Worm (Caenorhabditis elegans): ENCODE results near the gene nhr-93.
"Not testable (repeated sequence)": the region's sequence is repeated elsewhere in the genome, so short reads cannot be mapped to it uniquely, and the experiment has no call there.

ce11 chrV:3520412-3520811 is 17.8 kb downstream of the nhr-93 start:
- not testable (repeated sequence) for TF ChIP-seq nhr-90 (tag; optimal IDR thresholded peaks at IDR 0.05); ztf-28 (GFP tag; IDR thresholded peaks at IDR 0.05); B0035.1 (tag; optimal IDR thresholded peaks at IDR 0.05); dpff-1 (tag; optimal IDR thresholded peaks at IDR 0.05); snpc-1.1 (tag; optimal IDR thresholded peaks at IDR 0.05; ENCODE audit: insufficient read depth); unc-130 (GFP tag; optimal IDR thresholded peaks at IDR 0.05); unc-62 (GFP tag; optimal IDR thresholded peaks at IDR 0.05); tlf-1 (GFP tag; optimal IDR thresholded peaks at IDR 0.05); snpc-4 (GFP tag; optimal IDR thresholded peaks at IDR 0.05); snpc-4 (tag; optimal IDR thresholded peaks at IDR 0.05); madf-8 (GFP tag; conservative IDR thresholded peaks at IDR 0.05); efl-1 (GFP tag; optimal IDR thresholded peaks at IDR 0.05); hrde-1 (tag; optimal IDR thresholded peaks at IDR 0.05; ENCODE audit: borderline replicate concordance)
- TF ChIP-seq madf-6 (GFP tag; IDR thresholded peaks at IDR 0.05) = peak; percentile 41; the same call in 1 of the 2 replicates
